Worm (Caenorhabditis elegans) whole organism, L4 larva: ENCODE measurements around the gene cam-1.
A peak's percentile ranks its signal among the peaks of the same experiment; 100 is the strongest.

Experiments
- F26F4.8 ChIP-seq: fragments of 200-800 bp; sonication (Bioruptor generic); conservative IDR thresholded peaks from 2 replicates; pipeline ENCODE4 v1.3.6; 2022; ENCODE audit warnings: missing genetic modification characterization, missing compliant biosample characterization
- R02D3.7 ChIP-seq: fragments of 150-350 bp; sonication (generic microtip); optimal IDR thresholded peaks from 3 replicates; lab custom pipeline; 2014; ENCODE audit warnings: missing biosample characterization, missing genetic modification characterization
- Y105C5A.15 ChIP-seq: fragments of 200-800 bp; sonication (Bioruptor generic); IDR thresholded peaks from 2 replicates; pipeline ENCODE4 v1.3.6; 2022; ENCODE audit warnings: missing genetic modification characterization, missing compliant biosample characterization
- ZK546.5 ChIP-seq, 2 experiments: sonication (generic microtip); optimal IDR thresholded peaks; 2 replicates each; lab custom pipeline; 2017; ENCODE audit warnings: missing biosample characterization in 2 of 2, missing genetic modification characterization in 2 of 2
- aha-1 ChIP-seq: fragments of 150-350 bp; peaks from one replicate; lab custom pipeline; 2014; ENCODE audit warnings: missing biosample characterization, missing genetic modification characterization
- arid-1 ChIP-seq: fragments of 200-800 bp; sonication (Bioruptor generic); conservative IDR thresholded peaks from 2 replicates; pipeline ENCODE4 v1.3.6; 2022; ENCODE audit warnings: missing genetic modification reagents, missing genetic modification characterization, missing compliant biosample characterization
- attf-4 ChIP-seq: sonication (generic microtip); optimal IDR thresholded peaks from 3 replicates; lab custom pipeline; 2017; ENCODE audit warnings: missing biosample characterization, missing genetic modification characterization
- ctbp-1 ChIP-seq: fragments of 200-800 bp; sonication (Bioruptor generic); IDR thresholded peaks from 2 replicates; pipeline ENCODE4 v1.3.6; 2022; ENCODE audit warnings: missing genetic modification reagents, missing genetic modification characterization, missing compliant biosample characterization
- hif-1 ChIP-seq, 2 experiments: sonication (generic microtip); optimal IDR thresholded peaks; 2 replicates each; lab custom pipeline; 2016 to 2017; ENCODE audit warnings: missing compliant biosample characterization in 2 of 2, missing genetic modification characterization in 2 of 2, missing genetic modification reagents in 2 of 2, missing genotype in 2 of 2, mild to moderate bottlenecking in 1 of 2
- hlh-30 ChIP-seq: sonication (generic microtip); optimal IDR thresholded peaks from 2 replicates; lab custom pipeline; 2017; ENCODE audit warnings: antibody characterized with exemption, mild to moderate bottlenecking, missing genetic modification characterization, missing compliant biosample characterization; ENCODE audit not compliant: insufficient read depth
- jun-1 ChIP-seq: fragments of 150-350 bp; optimal IDR thresholded peaks from 2 replicates; lab custom pipeline; 2014; ENCODE audit warnings: missing biosample characterization, missing genetic modification reagents, missing genetic modification characterization
- lim-7 ChIP-seq: fragments of 200-800 bp; sonication (Bioruptor generic); IDR thresholded peaks from 2 replicates; pipeline ENCODE4 v1.3.6; 2022; ENCODE audit warnings: missing genetic modification characterization, missing compliant biosample characterization
- lin-13 ChIP-seq: fragments of 150-350 bp; optimal IDR thresholded peaks from 2 replicates; lab custom pipeline; 2014; ENCODE audit warnings: missing biosample characterization, missing genetic modification reagents, missing genetic modification characterization
- lin-15B ChIP-seq: fragments of 150-350 bp; sonication (generic microtip); optimal IDR thresholded peaks from 3 replicates; lab custom pipeline; 2014; ENCODE audit warnings: missing biosample characterization, missing genetic modification characterization
- lin-38 ChIP-seq: fragments of 200-800 bp; sonication (Bioruptor generic); IDR thresholded peaks from 2 replicates; pipeline ENCODE4 v1.3.6; 2022; ENCODE audit warnings: missing genetic modification reagents, missing genetic modification characterization, missing compliant biosample characterization
- lsy-2 ChIP-seq, 2 experiments: fragments of 150-350 bp in 1 of 2; sonication (generic microtip) in 1 of 2; optimal IDR thresholded peaks; 2 replicates each; lab custom pipeline; 2014 to 2017; ENCODE audit warnings: missing biosample characterization in 2 of 2, missing genetic modification characterization in 2 of 2
- madf-5 ChIP-seq, 2 experiments: fragments of 200-800 bp; sonication (Bioruptor generic); IDR thresholded peaks; 2 replicates each; pipeline ENCODE4 v1.3.6; 2022; ENCODE audit warnings: missing compliant biosample characterization in 2 of 2, missing genetic modification characterization in 2 of 2
- nhr-28 ChIP-seq: fragments of 150-350 bp; optimal IDR thresholded peaks from 2 replicates; lab custom pipeline; 2014; ENCODE audit warnings: missing biosample characterization, missing genetic modification characterization
- nhr-76 ChIP-seq: fragments of 150-350 bp; optimal IDR thresholded peaks from 2 replicates; lab custom pipeline; 2014; ENCODE audit warnings: missing biosample characterization, missing genetic modification characterization
- php-3 ChIP-seq: fragments of 200-800 bp; sonication (Bioruptor generic); IDR thresholded peaks from 2 replicates; pipeline ENCODE4 v1.3.6; 2022; ENCODE audit warnings: missing genetic modification reagents, missing genetic modification characterization, missing compliant biosample characterization
- pqm-1 ChIP-seq: sonication (generic microtip); optimal IDR thresholded peaks from 2 replicates; lab custom pipeline; 2017; ENCODE audit warnings: missing biosample characterization, missing genetic modification characterization
- snpc-4 ChIP-seq: fragments of 150-350 bp; optimal IDR thresholded peaks from 2 replicates; lab custom pipeline; 2014; ENCODE audit warnings: missing biosample characterization, missing genetic modification characterization
- spr-1 ChIP-seq: sonication (generic microtip); optimal IDR thresholded peaks from 2 replicates; lab custom pipeline; 2016; ENCODE audit warnings: mild to moderate bottlenecking, missing genetic modification characterization, missing compliant biosample characterization
- tag-97 ChIP-seq: fragments of 200-800 bp; sonication (Bioruptor generic); IDR thresholded peaks from 2 replicates; pipeline ENCODE4 v1.3.6; 2022; ENCODE audit warnings: missing genetic modification characterization, missing compliant biosample characterization
- unc-130 ChIP-seq: sonication (generic microtip); optimal IDR thresholded peaks from 2 replicates; lab custom pipeline; 2016; ENCODE audit warnings: missing genetic modification reagents, missing genetic modification characterization, missing compliant biosample characterization
- unc-39 ChIP-seq: sonication (generic microtip); optimal IDR thresholded peaks from 2 replicates; lab custom pipeline; 2017; ENCODE audit warnings: missing biosample characterization, missing genetic modification characterization
- unc-62 ChIP-seq, 3 experiments: fragments of 150-350 bp in 1 of 3; sonication (generic microtip); optimal IDR thresholded peaks in 2 of 3; peaks in 1 of 3; 1 replicate in 1 of 3; 2 replicates in 2 of 3; lab custom pipeline; 2014 to 2017; ENCODE audit warnings: missing biosample characterization in 3 of 3, missing genetic modification characterization in 3 of 3, missing genetic modification reagents in 3 of 3, missing genotype in 1 of 3
- vab-7 ChIP-seq: fragments of 200-800 bp; sonication (Bioruptor generic); IDR thresholded peaks from 2 replicates; pipeline ENCODE4 v1.3.6; 2022; ENCODE audit warnings: missing genetic modification reagents, missing genetic modification characterization, missing compliant biosample characterization
- zag-1 ChIP-seq: fragments of 150-350 bp; optimal IDR thresholded peaks from 2 replicates; lab custom pipeline; 2014; ENCODE audit warnings: missing biosample characterization, missing genetic modification characterization
- zfp-3 ChIP-seq: fragments of 200-800 bp; sonication (Bioruptor generic); conservative IDR thresholded peaks from 2 replicates; pipeline ENCODE4 v1.3.6; 2022; ENCODE audit warnings: missing genetic modification reagents, missing genetic modification characterization, missing compliant biosample characterization
- ztf-11 ChIP-seq: fragments of 150-350 bp; optimal IDR thresholded peaks from 2 replicates; lab custom pipeline; 2014; ENCODE audit warnings: missing biosample characterization, missing genetic modification characterization

Gene cam-1

DNA sequence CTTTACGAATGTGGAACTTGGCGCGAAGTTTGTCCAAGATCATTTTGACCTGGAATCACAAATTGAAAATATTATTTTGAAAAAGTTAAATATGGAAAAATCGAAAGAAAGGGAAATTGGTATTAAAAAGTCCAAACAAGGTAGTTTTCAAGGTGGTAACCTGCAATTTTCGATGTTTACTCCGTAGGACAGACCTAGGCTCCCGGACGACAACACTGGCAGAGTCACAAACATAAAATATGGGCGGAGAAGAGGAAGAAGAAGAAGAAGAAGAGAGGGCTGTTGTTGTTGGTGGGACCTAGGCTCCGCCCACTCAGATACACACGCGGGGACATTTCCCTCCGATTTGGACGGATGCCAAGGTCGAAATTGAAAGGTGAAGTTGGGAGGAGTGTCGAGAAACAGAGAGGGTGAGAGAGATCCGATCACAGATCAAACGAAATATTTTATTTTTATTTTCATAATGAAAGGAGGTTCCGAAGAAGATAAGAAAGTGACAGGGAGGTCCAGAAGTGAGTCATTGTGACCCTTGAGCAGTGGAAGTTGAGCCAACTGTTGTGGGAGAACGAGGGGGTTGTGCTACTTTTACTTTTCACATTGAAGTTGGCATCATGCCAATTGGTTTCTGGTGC, 48.1 kb downstream of the cam-1 start, which contains the start of gene aqp-2 (continued):
- no peak for TF ChIP-seq nhr-76 (tag; lab: Kevin White, UChicago)
- TF ChIP-seq spr-1: no peak

DNA sequence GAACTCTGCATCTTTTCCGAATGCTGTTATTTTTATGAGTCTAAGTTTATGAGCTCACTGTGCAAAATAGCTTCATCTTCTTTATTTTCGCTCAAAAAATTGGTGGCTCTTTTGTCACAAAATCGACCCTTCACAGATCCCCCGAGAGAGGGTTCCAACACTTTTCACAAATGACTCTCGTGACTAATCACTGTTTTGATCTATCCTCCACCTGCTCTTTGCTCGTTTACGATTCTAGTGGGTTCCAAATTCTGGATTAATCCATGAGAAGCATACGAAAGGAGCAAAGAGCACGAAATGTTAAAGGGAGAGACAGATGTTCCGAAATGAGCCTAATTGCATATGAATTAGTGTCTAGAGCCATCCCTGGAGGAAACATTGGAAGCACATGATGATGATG, 48.7 kb downstream of the cam-1 start:
- TF ChIP-seq unc-62 (GFP tag; optimal IDR thresholded peaks at IDR 0.05 in 1 of 2; lab: Kevin White, UChicago) (peak in 1 of 2 experiments; percentile 86), unc-62 (tag; optimal IDR thresholded peaks at IDR 0.05; lab: Kevin White, UChicago) (no peak), snpc-4 (no peak), zag-1 (tag; lab: Kevin White, UChicago) (no peak)

DNA sequence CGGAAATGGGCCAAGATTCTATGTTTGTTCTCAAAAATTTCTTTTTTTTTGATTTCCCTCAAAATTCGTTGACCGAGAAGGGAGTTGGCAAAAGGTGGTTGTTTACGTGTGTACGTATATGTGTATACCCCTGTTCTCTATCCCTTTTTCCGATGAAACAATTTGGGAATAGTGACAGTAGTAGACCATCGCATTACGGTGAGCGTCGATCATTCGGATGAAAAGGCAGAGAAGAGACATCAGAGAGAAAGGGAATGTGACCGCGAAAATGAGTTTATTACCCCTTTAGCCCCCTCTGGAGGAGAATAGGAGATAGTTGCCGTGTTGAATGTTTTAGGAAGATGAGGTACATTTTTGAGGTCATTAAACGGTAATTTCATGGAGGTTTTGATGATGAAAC, 50.1 kb downstream of the cam-1 start:
- peak; percentile 16 for TF ChIP-seq nhr-28 (tag; lab: Kevin White, UChicago)
- TF ChIP-seq unc-39 (tag; lab: Kevin White, UChicago): no peak

DNA sequence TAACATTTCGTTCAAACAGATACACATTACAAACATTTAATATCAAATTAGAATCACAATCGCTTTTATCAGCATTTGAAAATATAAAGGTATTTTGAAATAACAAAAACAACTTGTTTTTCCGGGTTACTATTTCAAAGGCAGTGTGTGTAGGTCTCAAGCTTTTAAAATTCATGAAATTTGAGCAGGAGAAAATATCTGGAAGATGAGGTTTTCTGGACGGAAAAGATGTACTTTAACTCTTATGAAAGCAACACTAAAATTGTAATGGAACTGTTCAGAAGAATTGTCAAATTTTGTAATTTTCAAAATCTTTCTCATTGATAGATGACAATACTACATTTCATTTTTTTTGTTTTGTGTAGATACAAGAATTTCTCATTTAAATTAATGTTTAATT, 51.5 kb downstream of the cam-1 start:
- no peak for TF ChIP-seq F26F4.8 (GFP tag; lab: Robert Waterston, UW)
- TF ChIP-seq lin-15B (tag; lab: Kevin White, UChicago): no peak
- TF ChIP-seq lin-13 (GFP tag; lab: Kevin White, UChicago): no peak
- peak in 1 of 2 experiments; percentile 82 for TF ChIP-seq unc-62 (GFP tag; optimal IDR thresholded peaks at IDR 0.05 in 1 of 2; lab: Kevin White, UChicago)
- no peak for TF ChIP-seq unc-62 (tag; optimal IDR thresholded peaks at IDR 0.05; lab: Kevin White, UChicago)

DNA sequence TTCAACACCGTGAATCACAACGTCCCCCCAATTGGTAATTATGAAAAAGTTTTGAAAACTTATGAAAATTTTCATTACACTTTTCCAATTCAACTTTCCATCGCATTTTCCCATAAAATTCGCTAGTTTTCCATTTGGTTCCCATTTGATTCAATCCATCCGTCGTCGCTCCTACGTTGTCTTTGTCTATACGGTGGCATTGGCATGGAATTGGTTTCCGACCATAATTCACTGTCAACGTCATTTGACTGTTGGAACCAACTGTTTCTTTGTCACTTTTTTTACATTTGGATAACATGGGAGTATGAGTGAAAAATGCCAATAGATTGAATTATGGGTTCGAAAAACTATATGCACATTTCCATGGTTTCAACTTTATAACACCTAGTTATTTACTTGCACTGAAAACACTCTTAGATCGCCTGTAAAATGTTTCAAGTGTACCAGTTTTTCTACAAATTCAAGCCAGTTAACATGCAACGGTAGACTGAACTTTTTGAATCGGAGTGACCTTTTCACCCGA, 52.0 kb downstream of the cam-1 start:
- no peak for TF ChIP-seq vab-7 (GFP tag; lab: Robert Waterston, UW)
- no peak for TF ChIP-seq pqm-1 (tag; lab: Kevin White, UChicago)
- no peak for TF ChIP-seq lin-38 (GFP tag; lab: Robert Waterston, UW)
- no peak for TF ChIP-seq tag-97 (GFP tag; lab: Robert Waterston, UW)

DNA sequence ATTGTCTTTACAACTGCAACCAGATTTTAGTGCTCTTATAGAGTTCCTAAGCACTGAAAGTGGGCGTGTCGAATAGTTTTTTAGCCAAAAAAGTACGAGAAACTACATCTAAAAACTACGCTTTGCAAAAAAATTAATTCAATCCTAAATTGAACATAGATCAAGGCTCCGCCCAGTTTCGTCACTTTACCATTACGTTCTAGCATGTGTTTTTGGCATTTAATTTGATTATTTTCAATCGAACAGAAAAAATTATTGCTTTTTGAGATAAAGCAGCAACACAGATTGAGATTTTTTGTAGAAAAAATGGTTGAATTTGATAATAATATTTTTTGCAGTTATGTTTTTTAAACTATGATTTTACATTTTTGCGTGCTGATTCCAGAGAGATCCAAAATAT, 55.9 kb downstream of the cam-1 start, which contains the start of gene nlp-82:
nlp-82 (minus strand) TSS at position 101 of the 400 bp plus-strand sequence.
- no peak for TF ChIP-seq ZK546.5 (tag; optimal IDR thresholded peaks at IDR 0.05; lab: Kevin White, UChicago)
- TF ChIP-seq, all 104 proteins: peak for 0

DNA sequence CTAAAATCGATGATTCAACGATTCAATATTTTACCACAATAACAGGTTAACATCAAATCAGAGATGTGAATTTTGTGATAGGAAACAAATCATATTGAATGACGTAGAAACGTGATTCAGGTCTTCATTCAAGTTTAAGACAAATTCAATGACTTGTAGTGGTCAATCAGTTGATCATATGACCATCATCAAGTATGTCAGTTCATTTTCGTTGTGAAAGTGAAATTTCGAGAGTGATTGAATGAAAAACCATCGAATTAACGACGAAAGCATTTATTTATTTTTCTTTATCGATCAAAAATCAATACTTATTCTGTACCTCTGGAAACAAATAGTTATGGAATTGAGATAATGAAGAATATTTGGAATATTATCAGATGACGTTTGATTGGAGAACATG, 58.6 kb downstream of the cam-1 start:
- TF ChIP-seq hlh-30 (tag; lab: Kevin White, UChicago): peak; percentile 23
- no peak for TF ChIP-seq Y105C5A.15 (GFP tag; lab: Robert Waterston, UW)

DNA sequence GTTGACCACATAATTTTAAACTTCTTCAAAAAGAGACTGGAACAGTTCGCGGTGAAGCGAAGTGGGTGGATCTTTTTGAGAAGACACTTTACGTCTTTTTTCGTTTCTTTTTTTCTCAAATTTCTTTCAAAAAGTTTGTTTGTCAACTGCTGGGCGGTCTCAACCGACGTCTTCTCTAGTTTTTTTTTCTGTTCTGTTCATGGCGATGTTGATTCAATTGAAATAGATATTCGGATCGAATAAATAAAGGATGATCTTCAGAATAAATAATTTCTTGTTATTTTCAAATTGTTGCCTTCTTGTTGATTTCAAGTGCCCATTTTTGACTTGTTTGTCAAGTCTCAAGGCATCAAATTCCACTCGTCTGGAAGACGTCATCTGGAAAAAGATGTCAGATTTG, 59.7 kb downstream of the cam-1 start, which contains the start of gene T26C5.4:
T26C5.4 (minus strand) TSS at position 101 of the 400 bp plus-strand sequence.
- TF ChIP-seq ZK546.5 (tag; optimal IDR thresholded peaks at IDR 0.05; lab: Kevin White, UChicago) (no peak), zfp-3 (no peak), R02D3.7 (tag; lab: Kevin White, UChicago) (no peak), lsy-2 (tag; optimal IDR thresholded peaks at IDR 0.05; lab: Kevin White, UChicago) (no peak), lim-7 (no peak), madf-5 (GFP tag; IDR thresholded peaks at IDR 0.05; lab: Robert Waterston, UW) (no peak), ctbp-1 (GFP tag; lab: Robert Waterston, UW) (no peak), arid-1 (no peak), attf-4 (tag; lab: Kevin White, UChicago) (no peak), lin-13 (GFP tag; lab: Kevin White, UChicago) (no peak), unc-130 (GFP tag; lab: Kevin White, UChicago) (no peak), unc-39 (tag; lab: Kevin White, UChicago) (no peak), vab-7 (GFP tag; lab: Robert Waterston, UW) (no peak), aha-1 (no peak), hif-1 (tag; optimal IDR thresholded peaks at IDR 0.05; lab: Kevin White, UChicago) (no peak), ztf-11 (tag; lab: Kevin White, UChicago) (no peak), lin-38 (GFP tag; lab: Robert Waterston, UW) (no peak), jun-1 (tag; lab: Kevin White, UChicago) (no peak), php-3 (no peak)
